Fruit fly (Drosophila melanogaster) whole organism: ENCODE measurements around the gene CG33767.

Experiments
- CG8478 ChIP-seq: fragments of >200 bp; optimal IDR thresholded peaks from 2 replicates; lab custom pipeline; 2018; ENCODE audit warnings: inconsistent platforms
- Dll ChIP-seq: fragments of >200 bp; optimal IDR thresholded peaks from 2 replicates; lab custom pipeline; 2017
- EcR ChIP-seq, 2 experiments: fragments of >200 bp; optimal IDR thresholded peaks; 2 replicates each; lab custom pipeline; 2017; ENCODE audit warnings: missing biosample characterization in 2 of 2, missing genetic modification characterization in 2 of 2, missing genetic modification reagents in 2 of 2
- pan ChIP-seq: fragments of >200 bp; optimal IDR thresholded peaks from 2 replicates; lab custom pipeline; 2017
- psq ChIP-seq: fragments of >200 bp; optimal IDR thresholded peaks from 2 replicates; lab custom pipeline; 2017
- usp ChIP-seq: fragments of >200 bp; optimal IDR thresholded peaks from 2 replicates; lab custom pipeline; 2017; ENCODE audit warnings: missing biosample characterization, missing genetic modification characterization, mixed read lengths

- TF ChIP-seq EcR (GFP tag; optimal IDR thresholded peaks at IDR 0.05; lab: Kevin White, UChicago) (no peak), Dll (lab: Kevin White, UChicago) (no peak), pan (lab: Kevin White, UChicago) (no peak), CG8478 (lab: Kevin White, UChicago) (no peak), usp (GFP tag; lab: Kevin White, UChicago) (no peak), psq (lab: Kevin White, UChicago) (no peak)
Observed at dm6 chr3L:22686987-22687386, 40.9 kb downstream of the CG33767 start, which contains the start of the genes CG14455 and CG14456.
